Fruit fly (Drosophila melanogaster) whole organism, embryonic: Measurements from ENCODE around the gene toe.
A peak's percentile ranks its signal among the peaks of the same experiment; 100 is the strongest.

ENCODE experiments used
- Blimp-1 ChIP-seq: fragments of 200-800 bp; sonication (Bioruptor generic); optimal IDR thresholded peaks from 3 replicates; lab custom pipeline; 2018; ENCODE audit warnings: missing biosample characterization, missing genetic modification characterization, mild to moderate bottlenecking, moderate library complexity, missing genetic modification reagents
- CG10366 ChIP-seq: fragments of 200-800 bp; sonication (Bioruptor generic); IDR thresholded peaks from 2 replicates; pipeline ENCODE4 v1.3.6; 2022; ENCODE audit warnings: missing biosample characterization, missing genetic modification characterization
- CG11247 ChIP-seq: fragments of 200-800 bp; sonication (Bioruptor generic); IDR thresholded peaks from 2 replicates; pipeline ENCODE4 v1.3.6; 2022; ENCODE audit warnings: missing biosample characterization, missing genetic modification characterization
- CG15011 ChIP-seq: fragments of 200-800 bp; sonication (Bioruptor generic); optimal IDR thresholded peaks from 3 replicates; lab custom pipeline; 2018; ENCODE audit warnings: missing biosample characterization, mild to moderate bottlenecking, missing genetic modification characterization
- CG15514 ChIP-seq: fragments of 200-800 bp; sonication (Bioruptor generic); optimal IDR thresholded peaks from 3 replicates; lab custom pipeline; 2017; ENCODE audit warnings: missing biosample characterization, missing genetic modification characterization, mild to moderate bottlenecking, moderate library complexity, missing genetic modification reagents
- CG15696 ChIP-seq: fragments of 200-800 bp; sonication (Bioruptor generic); optimal IDR thresholded peaks from 2 replicates; lab custom pipeline; 2019; ENCODE audit warnings: missing biosample characterization, mild to moderate bottlenecking, missing genetic modification characterization, moderate library complexity
- CG17328 ChIP-seq: fragments of 200-800 bp; sonication (Bioruptor generic); IDR thresholded peaks from 2 replicates; pipeline ENCODE4 v1.3.6; 2022; ENCODE audit warnings: missing biosample characterization, missing genetic modification characterization
- CG17829 ChIP-seq: fragments of 200-800 bp; optimal IDR thresholded peaks from 2 replicates; lab custom pipeline; 2019; ENCODE audit warnings: missing biosample characterization, mild to moderate bottlenecking, missing genetic modification characterization, moderate library complexity
- CG32767 ChIP-seq: fragments of 200-800 bp; sonication (Bioruptor generic); IDR thresholded peaks from 2 replicates; pipeline ENCODE4 v1.3.6; 2022; ENCODE audit warnings: missing biosample characterization, missing genetic modification characterization
- CG6689 ChIP-seq: fragments of 200-800 bp; sonication (Bioruptor generic); IDR thresholded peaks from 2 replicates; pipeline ENCODE4 v1.3.6; 2022; ENCODE audit warnings: missing biosample characterization, missing genetic modification characterization
- CG6765 ChIP-seq: fragments of 200-800 bp; sonication (Bioruptor generic); optimal IDR thresholded peaks from 3 replicates; lab custom pipeline; 2017; ENCODE audit warnings: missing biosample characterization, mild to moderate bottlenecking, missing genetic modification characterization
- CG6854 ChIP-seq: fragments of 200-800 bp; sonication (Bioruptor generic); optimal IDR thresholded peaks from 3 replicates; lab custom pipeline; 2017; ENCODE audit warnings: missing biosample characterization, mild to moderate bottlenecking, missing genetic modification characterization
- CG7745 ChIP-seq: fragments of 200-800 bp; sonication (Bioruptor generic); optimal IDR thresholded peaks from 2 replicates; lab custom pipeline; 2018; ENCODE audit warnings: missing biosample characterization, mild to moderate bottlenecking, missing genetic modification characterization, moderate library complexity
- CG7987 ChIP-seq: fragments of 200-800 bp; sonication (Bioruptor generic); optimal IDR thresholded peaks from 2 replicates; lab custom pipeline; 2018; ENCODE audit warnings: missing biosample characterization, mild to moderate bottlenecking, missing genetic modification characterization, moderate library complexity
- CG8089 ChIP-seq: fragments of 200-800 bp; sonication (Bioruptor generic); optimal IDR thresholded peaks from 3 replicates; lab custom pipeline; 2016; ENCODE audit warnings: missing biosample characterization, missing genetic modification characterization
- CG8281 ChIP-seq: fragments of 200-800 bp; sonication (Bioruptor generic); optimal IDR thresholded peaks from 2 replicates; lab custom pipeline; 2018; ENCODE audit warnings: missing biosample characterization, mild to moderate bottlenecking, missing genetic modification characterization, moderate library complexity
- CG8478 ChIP-seq: fragments of >200 bp; optimal IDR thresholded peaks from 2 replicates; lab custom pipeline; 2018
- Dbx ChIP-seq: fragments of 200-800 bp; sonication (Bioruptor generic); IDR thresholded peaks from 3 replicates; pipeline ENCODE4 v1.3.6; 2022; ENCODE audit warnings: missing biosample characterization, missing genetic modification characterization
- ERR ChIP-seq: fragments of 200-800 bp; sonication (Bioruptor generic); optimal IDR thresholded peaks from 2 replicates; lab custom pipeline; 2016; ENCODE audit warnings: missing biosample characterization, missing genetic modification characterization
- Elba2 ChIP-seq: fragments of 200-800 bp; sonication (Bioruptor generic); optimal IDR thresholded peaks from 3 replicates; lab custom pipeline; 2016; ENCODE audit warnings: missing biosample characterization, missing genetic modification characterization
- Hr78 ChIP-seq, 2 experiments: fragments of 200-800 bp in 1 of 2; fragments of >200 bp in 1 of 2; sonication (Bioruptor generic) in 1 of 2; optimal IDR thresholded peaks; 2 replicates each; lab custom pipeline; 2017 to 2019; ENCODE audit warnings: missing biosample characterization in 2 of 2, missing genetic modification characterization in 2 of 2, mild to moderate bottlenecking in 1 of 2, moderate library complexity in 1 of 2
- Mrtf ChIP-seq: fragments of 200-800 bp; sonication (Bioruptor generic); IDR thresholded peaks from 3 replicates; pipeline ENCODE4 v1.3.6; 2022; ENCODE audit warnings: missing biosample characterization, missing genetic modification characterization
- Poxn ChIP-seq: fragments of 200-800 bp; sonication (Bioruptor generic); IDR thresholded peaks from 2 replicates; pipeline ENCODE4 v1.3.6; 2022; ENCODE audit warnings: missing biosample characterization, missing genetic modification characterization
- Stat92E ChIP-seq, 3 experiments: fragments of >200 bp in 2 of 3; fragments of 200-800 bp in 1 of 3; sonication (Bioruptor generic) in 1 of 3; optimal IDR thresholded peaks; 2 replicates each; lab custom pipeline; 2017 to 2019; ENCODE audit warnings: missing biosample characterization in 3 of 3, missing genetic modification characterization in 3 of 3, mild to moderate bottlenecking in 1 of 3, moderate library complexity in 1 of 3
- TFAM ChIP-seq: fragments of 200-800 bp; sonication (Bioruptor generic); optimal IDR thresholded peaks from 2 replicates; lab custom pipeline; 2017; ENCODE audit warnings: missing biosample characterization, missing genetic modification characterization, inconsistent platforms
- Taf1 ChIP-seq: fragments of 200-800 bp; sonication (Bioruptor generic); IDR thresholded peaks from 2 replicates; pipeline ENCODE4 v1.3.6; 2022; ENCODE audit warnings: missing biosample characterization, missing genetic modification characterization
- Trl ChIP-seq, 3 experiments: fragments of >200 bp in 2 of 3; fragments of 200-800 bp in 1 of 3; sonication (Bioruptor generic) in 1 of 3; optimal IDR thresholded peaks; 2 replicates in 1 of 3; 3 replicates in 2 of 3; lab custom pipeline; 2016 to 2017; ENCODE audit warnings: missing biosample characterization in 1 of 3, missing genetic modification characterization in 1 of 3
- ash1 ChIP-seq: fragments of 200-800 bp; sonication (Bioruptor generic); optimal IDR thresholded peaks from 2 replicates; lab custom pipeline; 2018; ENCODE audit warnings: missing biosample characterization, mild to moderate bottlenecking, missing genetic modification characterization
- ato ChIP-seq: fragments of 200-800 bp; sonication (Bioruptor generic); IDR thresholded peaks from 2 replicates; pipeline ENCODE4 v1.3.6; 2022; ENCODE audit warnings: missing biosample characterization, missing genetic modification characterization; ENCODE audit not compliant: partially characterized antibody
- chn ChIP-seq: fragments of 200-800 bp; sonication (Bioruptor generic); optimal IDR thresholded peaks from 2 replicates; lab custom pipeline; 2016; ENCODE audit warnings: missing biosample characterization, missing genetic modification characterization
- da ChIP-seq: fragments of 200-800 bp; sonication (Bioruptor generic); optimal IDR thresholded peaks from 2 replicates; lab custom pipeline; 2016; ENCODE audit warnings: missing biosample characterization, missing genetic modification characterization
- dati ChIP-seq: fragments of 200-800 bp; sonication (Bioruptor generic); IDR thresholded peaks from 2 replicates; pipeline ENCODE4 v1.3.6; 2022; ENCODE audit warnings: missing biosample characterization, missing genetic modification characterization
- dm ChIP-seq: fragments of 200-800 bp; sonication (Bioruptor generic); optimal IDR thresholded peaks from 3 replicates; lab custom pipeline; 2016; ENCODE audit warnings: missing biosample characterization, missing genetic modification characterization
- dpn ChIP-seq, 2 experiments: fragments of 200-800 bp; sonication (Bioruptor generic); optimal IDR thresholded peaks; 3 replicates each; lab custom pipeline; 2016; ENCODE audit warnings: missing biosample characterization in 2 of 2, missing genetic modification characterization in 2 of 2
- ems ChIP-seq: fragments of 200-800 bp; sonication (Bioruptor generic); optimal IDR thresholded peaks from 3 replicates; lab custom pipeline; 2016; ENCODE audit warnings: missing biosample characterization, missing genetic modification characterization
- fru ChIP-seq: fragments of >200 bp; optimal IDR thresholded peaks from 2 replicates; lab custom pipeline; 2017
- gce ChIP-seq: fragments of 200-800 bp; sonication (Bioruptor generic); IDR thresholded peaks from 3 replicates; pipeline ENCODE4 v1.3.6; 2022; ENCODE audit warnings: missing biosample characterization, missing genetic modification characterization
- gcm2 ChIP-seq: fragments of 200-800 bp; sonication (Bioruptor generic); optimal IDR thresholded peaks from 2 replicates; lab custom pipeline; 2016; ENCODE audit warnings: missing biosample characterization, missing genetic modification characterization
- grau ChIP-seq: fragments of 200-800 bp; optimal IDR thresholded peaks from 3 replicates; lab custom pipeline; 2019; ENCODE audit warnings: missing biosample characterization, mild to moderate bottlenecking, missing genetic modification characterization, moderate library complexity
- her ChIP-seq: fragments of 200-800 bp; sonication (Bioruptor generic); optimal IDR thresholded peaks from 2 replicates; lab custom pipeline; 2016; ENCODE audit warnings: missing biosample characterization, missing genetic modification characterization
- ind ChIP-seq: fragments of 200-800 bp; sonication (Bioruptor generic); optimal IDR thresholded peaks from 3 replicates; lab custom pipeline; 2016; ENCODE audit warnings: missing biosample characterization, missing genetic modification characterization
- kah ChIP-seq: fragments of 200-800 bp; sonication (Bioruptor generic); optimal IDR thresholded peaks from 2 replicates; lab custom pipeline; 2018; ENCODE audit warnings: missing biosample characterization, mild to moderate bottlenecking, missing genetic modification characterization
- knrl ChIP-seq: fragments of 200-800 bp; sonication (Bioruptor generic); IDR thresholded peaks from 3 replicates; pipeline ENCODE4 v1.3.6; 2022; ENCODE audit warnings: missing biosample characterization, missing genetic modification characterization; ENCODE audit not compliant: partially characterized antibody
- scrt ChIP-seq: fragments of 200-800 bp; sonication (Bioruptor generic); optimal IDR thresholded peaks from 2 replicates; lab custom pipeline; 2018; ENCODE audit warnings: missing biosample characterization, mild to moderate bottlenecking, missing genetic modification characterization, moderate library complexity
- shn ChIP-seq: fragments of 200-800 bp; sonication (Bioruptor generic); optimal IDR thresholded peaks from 3 replicates; lab custom pipeline; 2016; ENCODE audit warnings: missing biosample characterization, missing genetic modification characterization
- tll ChIP-seq, 2 experiments: fragments of 200-800 bp in 1 of 2; fragments of >200 bp in 1 of 2; sonication (Bioruptor generic) in 1 of 2; optimal IDR thresholded peaks; 2 replicates each; lab custom pipeline; 2017 to 2019; ENCODE audit warnings: missing biosample characterization in 2 of 2, missing genetic modification characterization in 2 of 2, mild to moderate bottlenecking in 1 of 2, moderate library complexity in 1 of 2
- trem ChIP-seq: fragments of 200-800 bp; optimal IDR thresholded peaks from 3 replicates; lab custom pipeline; 2019; ENCODE audit warnings: missing biosample characterization, mild to moderate bottlenecking, missing genetic modification characterization, moderate library complexity
- ttk ChIP-seq: fragments of 200-800 bp; sonication (Bioruptor generic); IDR thresholded peaks from 2 replicates; pipeline ENCODE4 v2.1.2; 2022; ENCODE audit warnings: missing biosample characterization, missing genetic modification characterization
- vvl ChIP-seq: fragments of 200-800 bp; sonication (Bioruptor generic); IDR thresholded peaks from 2 replicates; pipeline ENCODE4 v1.3.6; 2022; ENCODE audit warnings: missing biosample characterization, missing genetic modification characterization
- z ChIP-seq: fragments of 200-800 bp; sonication (Bioruptor generic); IDR thresholded peaks from 3 replicates; pipeline ENCODE4 v1.3.6; 2022; ENCODE audit warnings: missing biosample characterization, missing genetic modification characterization

Gene toe

DNA sequence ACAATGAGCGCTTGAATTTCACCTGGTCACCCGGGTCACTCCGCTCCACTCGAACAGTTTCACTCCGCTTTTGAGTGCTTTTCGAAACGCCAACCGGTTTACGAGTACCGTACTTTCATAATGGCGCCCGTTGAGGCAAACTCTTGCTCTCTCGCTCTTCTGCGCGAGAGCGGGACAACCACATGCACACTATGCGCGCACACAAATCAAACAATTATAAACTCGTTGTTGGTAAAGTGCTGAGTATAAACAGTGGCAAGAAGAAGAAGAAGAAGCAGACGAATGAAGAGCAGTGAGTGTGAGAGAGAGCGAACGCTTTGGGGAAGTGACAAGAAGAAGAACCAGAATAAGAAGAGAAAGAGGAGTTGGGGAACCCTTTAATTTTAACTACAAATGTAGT, 35.5 kb upstream of the toe start, which contains the start of gene eyg (continued):
- TF ChIP-seq CG6689 (GFP tag; lab: Robert Waterston, UW) (no peak), CG6765 (GFP tag; lab: Kevin White, UChicago) (no peak), Blimp-1 (GFP tag; lab: Kevin White, UChicago) (peak; percentile 26), dm (GFP tag; lab: Kevin White, UChicago) (peak; percentile 14), CG17829 (tag; lab: Kevin White, UChicago) (peak; percentile 52), trem (tag; lab: Kevin White, UChicago) (peak; percentile 17), CG8089 (peak; percentile 11), grau (no peak), ash1 (no peak), CG6854 (GFP tag; lab: Kevin White, UChicago) (no peak), Hr78 (GFP tag; optimal IDR thresholded peaks at IDR 0.05; lab: Kevin White, UChicago) (no peak), shn (peak; percentile 30), fru (lab: Kevin White, UChicago) (no peak), CG15514 (peak; percentile 33), Trl (optimal IDR thresholded peaks at IDR 0.05; lab: Kevin White, UChicago) (peak; percentile 22 to 49), Trl (GFP tag; optimal IDR thresholded peaks at IDR 0.05; lab: Kevin White, UChicago) (peak; percentile 48), tll (GFP tag; optimal IDR thresholded peaks at IDR 0.05; lab: Kevin White, UChicago) (peak in 1 of 2 experiments; percentile 36), Stat92E (GFP tag; optimal IDR thresholded peaks at IDR 0.05; lab: Kevin White, UChicago) (peak in 1 of 3 experiments; percentile 76), dpn (GFP tag; optimal IDR thresholded peaks at IDR 0.05; lab: Kevin White, UChicago) (peak; percentile 0 to 9), CG10366 (GFP tag; lab: Robert Waterston, UW) (no peak), CG8281 (peak; percentile 14), chn (GFP tag; lab: Kevin White, UChicago) (peak; percentile 4), gcm2 (GFP tag; lab: Kevin White, UChicago) (no peak), CG32767 (GFP tag; lab: Robert Waterston, UW) (no peak), ems (GFP tag; lab: Kevin White, UChicago) (no peak), CG17328 (GFP tag; lab: Robert Waterston, UW) (no peak), gce (GFP tag; lab: Robert Waterston, UW) (peak; percentile 46; the same call in 1 of the 3 replicates), CG7745 (peak; percentile 6), kah (GFP tag; lab: Kevin White, UChicago) (peak; percentile 8), CG7987 (GFP tag; lab: Kevin White, UChicago) (peak; percentile 47), CG11247 (GFP tag; lab: Robert Waterston, UW) (no peak), CG8478 (peak; percentile 93), ato (GFP tag; lab: Robert Waterston, UW) (peak; percentile 63; the same call in 1 of the 2 replicates), CG15696 (peak; percentile 46), z (GFP tag; lab: Robert Waterston, UW) (peak; percentile 100), Dbx (GFP tag; lab: Robert Waterston, UW) (peak; percentile 63; the same call in 2 of the 3 replicates), her (GFP tag; lab: Kevin White, UChicago) (peak; percentile 70), Mrtf (no peak), Elba2 (GFP tag; lab: Kevin White, UChicago) (no peak), dati (GFP tag; lab: Robert Waterston, UW) (no peak), scrt (GFP tag; lab: Kevin White, UChicago) (no peak), Poxn (GFP tag; lab: Robert Waterston, UW) (no peak), da (no peak), ind (GFP tag; lab: Kevin White, UChicago) (peak; percentile 2), ttk (GFP tag; lab: Robert Waterston, UW) (no peak), TFAM (GFP tag; lab: Kevin White, UChicago) (no peak), ERR (GFP tag; lab: Kevin White, UChicago) (peak; percentile 14), vvl (peak; percentile 79), knrl (peak; percentile 49; the same call in 1 of the 3 replicates), CG15011 (GFP tag; lab: Kevin White, UChicago) (peak; percentile 11), Taf1 (GFP tag; lab: Robert Waterston, UW) (no peak)
